Worm (Caenorhabditis elegans): ENCODE results near the gene C14C10.2.

The C14C10.2 gene

DNA sequence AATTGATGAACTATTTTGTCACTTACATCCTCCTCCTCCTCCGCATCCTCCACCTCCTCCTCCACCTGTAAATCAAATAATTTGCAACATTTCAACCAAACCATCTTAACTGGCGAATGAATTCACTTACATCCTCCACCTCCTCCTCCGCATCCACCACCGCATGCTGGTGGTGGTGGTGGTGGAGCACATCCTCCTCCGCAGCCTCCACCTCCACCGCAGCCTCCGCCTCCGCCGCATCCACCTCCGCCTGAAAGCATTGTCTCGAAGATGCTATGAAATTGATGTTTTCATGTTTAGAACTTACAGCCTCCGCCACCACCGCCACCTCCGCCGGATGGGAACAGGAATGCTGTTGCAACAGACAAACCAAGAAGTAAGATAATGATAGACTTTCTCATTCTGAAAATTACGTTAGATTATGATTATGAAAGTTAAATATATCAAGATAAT, 15.8 kb downstream of the C14C10.2 start, which contains the start of gene grl-23:
Gene grl-23, minus strand, starts transcription at position 403 of the 453 bp plus-strand sequence.
- no peak for TF ChIP-seq ceh-34 (tag; optimal IDR thresholded peaks at IDR 0.05)
- TF ChIP-seq hlh-30 (tag; optimal IDR thresholded peaks at IDR 0.05; ENCODE audit: insufficient read depth) = no peak
- TF ChIP-seq ceh-6 (GFP tag; optimal IDR thresholded peaks at IDR 0.05) = no peak
- TF ChIP-seq nhr-11 (tag; optimal IDR thresholded peaks at IDR 0.05) = no peak
- no peak for TF ChIP-seq ceh-48 (tag; optimal IDR thresholded peaks at IDR 0.05)
- no peak for TF ChIP-seq sdc-2 (tag; optimal IDR thresholded peaks at IDR 0.05)
- no peak for TF ChIP-seq hlh-8 (tag; optimal IDR thresholded peaks at IDR 0.05)
- no peak for TF ChIP-seq unc-42 (tag; optimal IDR thresholded peaks at IDR 0.05)
- no peak for TF ChIP-seq rnt-1 (tag; optimal IDR thresholded peaks at IDR 0.05)

ce11 chrV:12575846-12576245, 16.4 kb downstream of the C14C10.2 start:
- no peak for TF ChIP-seq K09A11.1 (tag; optimal IDR thresholded peaks at IDR 0.05; ENCODE audit: insufficient read depth)
- TF ChIP-seq ceh-31 (tag; optimal IDR thresholded peaks at IDR 0.05) = no peak
- no peak for TF ChIP-seq ceh-6 (GFP tag; optimal IDR thresholded peaks at IDR 0.05)
- no peak for TF ChIP-seq fax-1 (tag; optimal IDR thresholded peaks at IDR 0.05)
- TF ChIP-seq hlh-30 (tag; optimal IDR thresholded peaks at IDR 0.05; ENCODE audit: insufficient read depth) = no peak
- TF ChIP-seq lim-6 (tag; optimal IDR thresholded peaks at IDR 0.05) = no peak
- TF ChIP-seq pha-4 (tag; optimal IDR thresholded peaks at IDR 0.05) = no peak
- TF ChIP-seq nfya-1 (tag; optimal IDR thresholded peaks at IDR 0.05) = no peak
- TF ChIP-seq T23F11.4 (GFP tag; optimal IDR thresholded peaks at IDR 0.05) = no peak
- TF ChIP-seq ttx-3 (tag; optimal IDR thresholded peaks at IDR 0.05) = no peak
- no peak for TF ChIP-seq fkh-10 (GFP tag; optimal IDR thresholded peaks at IDR 0.05)

- TF ChIP-seq unc-86 (tag; optimal IDR thresholded peaks at IDR 0.05) (no peak), pqm-1 (tag; optimal IDR thresholded peaks at IDR 0.05) (no peak), nfya-1 (tag; optimal IDR thresholded peaks at IDR 0.05) (no peak), ahr-1 (tag; optimal IDR thresholded peaks at IDR 0.05) (no peak), lim-6 (tag; optimal IDR thresholded peaks at IDR 0.05) (no peak), unc-42 (tag; optimal IDR thresholded peaks at IDR 0.05) (no peak), T23F11.4 (GFP tag; optimal IDR thresholded peaks at IDR 0.05) (no peak), odd-2 (tag; optimal IDR thresholded peaks at IDR 0.05) (no peak), ceh-22 (tag; optimal IDR thresholded peaks at IDR 0.05) (no peak), lin-11 (tag; optimal IDR thresholded peaks at IDR 0.05) (no peak), ceh-30 (tag; optimal IDR thresholded peaks at IDR 0.05) (no peak), dmd-4 (tag; optimal IDR thresholded peaks at IDR 0.05; ENCODE audit: borderline replicate concordance) (no peak), ceh-24 (tag; optimal IDR thresholded peaks at IDR 0.05) (no peak), gmeb-2 (tag; optimal IDR thresholded peaks at IDR 0.05) (no peak), ceh-2 (tag; optimal IDR thresholded peaks at IDR 0.05) (no peak)
Measured at ce11 chrV:12570271-12570670, 22.0 kb downstream of the C14C10.2 start.

DNA sequence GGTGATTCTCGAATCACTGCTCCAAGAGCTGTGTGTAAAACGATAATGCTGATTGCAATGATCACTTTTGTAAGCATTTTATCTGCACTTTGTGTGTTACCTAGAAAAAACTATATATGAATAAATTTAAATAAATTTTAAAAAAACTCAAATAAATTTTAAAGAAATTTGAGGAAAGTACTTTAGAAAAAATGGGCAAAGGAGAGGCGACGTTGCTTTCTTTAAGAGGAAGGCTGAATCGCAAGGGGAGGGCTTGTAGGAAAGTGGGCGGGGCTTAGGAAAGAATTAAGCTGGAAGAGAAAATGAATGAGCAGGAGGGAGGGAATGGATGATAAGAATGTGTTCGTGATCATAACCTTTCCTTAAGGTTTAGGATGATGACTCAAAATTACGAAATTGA, 24.4 kb downstream of the C14C10.2 start, which contains the start of gene E02A10.4:
Gene E02A10.4, minus strand, starts transcription at position 101 of the 400 bp plus-strand sequence.
- no peak for TF ChIP-seq gmeb-2 (tag; optimal IDR thresholded peaks at IDR 0.05)
- no peak for TF ChIP-seq rnt-1 (tag; optimal IDR thresholded peaks at IDR 0.05)
- no peak for TF ChIP-seq ahr-1 (tag; optimal IDR thresholded peaks at IDR 0.05)
- no peak for TF ChIP-seq fkh-6 (tag; optimal IDR thresholded peaks at IDR 0.05)
- no peak for TF ChIP-seq eyg-1 (tag; optimal IDR thresholded peaks at IDR 0.05)
- TF ChIP-seq unc-55 (GFP tag; optimal IDR thresholded peaks at IDR 0.05) = no peak
- TF ChIP-seq K02D7.2 (tag; optimal IDR thresholded peaks at IDR 0.05) = no peak

ce11 chrV:12567312-12567711, 25.0 kb downstream of the C14C10.2 start:
- TF ChIP-seq hlh-13 (GFP tag; optimal IDR thresholded peaks at IDR 0.05) (no peak), ceh-14 (tag; optimal IDR thresholded peaks at IDR 0.05) (no peak), F13H6.1 (tag; optimal IDR thresholded peaks at IDR 0.05) (no peak), madf-2 (tag; optimal IDR thresholded peaks at IDR 0.05) (no peak), nhr-11 (tag; optimal IDR thresholded peaks at IDR 0.05) (no peak), syd-9 (tag; optimal IDR thresholded peaks at IDR 0.05) (no peak), ahr-1 (tag; optimal IDR thresholded peaks at IDR 0.05) (no peak), fax-1 (tag; optimal IDR thresholded peaks at IDR 0.05) (no peak), K02D7.2 (tag; optimal IDR thresholded peaks at IDR 0.05) (no peak), zip-5 (tag; optimal IDR thresholded peaks at IDR 0.05) (no peak), ets-4 (tag; optimal IDR thresholded peaks at IDR 0.05) (no peak), ceh-34 (tag; optimal IDR thresholded peaks at IDR 0.05) (no peak), ceh-6 (GFP tag; optimal IDR thresholded peaks at IDR 0.05) (no peak), unc-42 (tag; optimal IDR thresholded peaks at IDR 0.05) (no peak), ceh-19 (GFP tag; optimal IDR thresholded peaks at IDR 0.05) (no peak), ceh-18 (tag; optimal IDR thresholded peaks at IDR 0.05) (no peak), dve-1 (tag; optimal IDR thresholded peaks at IDR 0.05) (no peak)
